Fruit fly (Drosophila melanogaster) whole organism, wandering third instar larva: ENCODE measurements around the gene CG7685.

ENCODE experiments used
- Abd-B ChIP-seq: fragments of >200 bp; optimal IDR thresholded peaks from 2 replicates; lab custom pipeline; 2017; ENCODE audit warnings: missing biosample characterization, missing genetic modification characterization
- CG32264 ChIP-seq: fragments of 200-800 bp; sonication (Bioruptor generic); optimal IDR thresholded peaks from 2 replicates; lab custom pipeline; 2016; ENCODE audit warnings: missing biosample characterization, missing genetic modification characterization
- CG9705 ChIP-seq: fragments of 200-800 bp; sonication (Bioruptor generic); optimal IDR thresholded peaks from 2 replicates; lab custom pipeline; 2018; ENCODE audit warnings: missing biosample characterization, mild to moderate bottlenecking, missing genetic modification characterization
- CrebA ChIP-seq: fragments of 200-800 bp; sonication (Bioruptor generic); optimal IDR thresholded peaks from 2 replicates; lab custom pipeline; 2016; ENCODE audit warnings: missing biosample characterization, mild to moderate bottlenecking, missing genetic modification characterization, borderline replicate concordance
- Dfd ChIP-seq: fragments of >200 bp; optimal IDR thresholded peaks from 2 replicates; lab custom pipeline; 2017; ENCODE audit warnings: missing biosample characterization, missing genetic modification characterization
- Dif ChIP-seq: fragments of 200-275, 200-300 bp; sonication (Bioruptor generic); optimal IDR thresholded peaks from 2 replicates; lab custom pipeline; 2018; ENCODE audit warnings: missing biosample characterization, missing genetic modification characterization; ENCODE audit not compliant: partially characterized antibody
- GATAd ChIP-seq: sonication (Bioruptor generic); optimal IDR thresholded peaks from 2 replicates; lab custom pipeline; 2016; ENCODE audit warnings: missing biosample characterization, missing genetic modification characterization
- HLH106 ChIP-seq: fragments of 200-800 bp; optimal IDR thresholded peaks from 3 replicates; lab custom pipeline; 2019; ENCODE audit warnings: missing biosample characterization, mild to moderate bottlenecking, missing genetic modification characterization, moderate library complexity
- Hnf4 ChIP-seq: fragments of 200-800 bp; sonication (Bioruptor generic); optimal IDR thresholded peaks from 2 replicates; lab custom pipeline; 2016; ENCODE audit warnings: missing biosample characterization, mild to moderate bottlenecking, missing genetic modification characterization
- Hr78 ChIP-seq: fragments of >200 bp; optimal IDR thresholded peaks from 2 replicates; lab custom pipeline; 2017; ENCODE audit warnings: missing biosample characterization, missing genetic modification characterization
- Hr83 ChIP-seq: fragments of 200-300 bp; sonication (Bioruptor generic); optimal IDR thresholded peaks from 2 replicates; lab custom pipeline; 2016; ENCODE audit warnings: missing biosample characterization, mild to moderate bottlenecking, missing genetic modification characterization, moderate library complexity; ENCODE audit not compliant: poor library complexity, severe bottlenecking
- Jra ChIP-seq: sonication (Bioruptor generic); optimal IDR thresholded peaks from 2 replicates; lab custom pipeline; 2016; ENCODE audit warnings: missing biosample characterization, missing genetic modification characterization
- Mio ChIP-seq: sonication (Bioruptor generic); optimal IDR thresholded peaks from 2 replicates; lab custom pipeline; 2016; ENCODE audit warnings: missing biosample characterization, missing genetic modification characterization
- Myc ChIP-seq: fragments of >200 bp; optimal IDR thresholded peaks from 2 replicates; lab custom pipeline; 2017
- N ChIP-seq: fragments of >200 bp; optimal IDR thresholded peaks from 2 replicates; lab custom pipeline; 2018; ENCODE audit warnings: missing biosample characterization, missing external identifiers, missing genetic modification characterization
- OdsH ChIP-seq: fragments of 200-800 bp; sonication (Bioruptor generic); optimal IDR thresholded peaks from 2 replicates; lab custom pipeline; 2016; ENCODE audit warnings: missing biosample characterization, mild to moderate bottlenecking, missing genetic modification characterization
- Rel ChIP-seq, 2 experiments: fragments of 200-800 bp; sonication (Bioruptor generic) in 1 of 2; optimal IDR thresholded peaks; 2 replicates in 1 of 2; 3 replicates in 1 of 2; lab custom pipeline; 2016 to 2019; ENCODE audit warnings: mild to moderate bottlenecking in 2 of 2, missing biosample characterization in 2 of 2, missing genetic modification characterization in 2 of 2, moderate library complexity in 1 of 2
- Sp1 ChIP-seq: fragments of 200-800 bp; sonication (Bioruptor generic); optimal IDR thresholded peaks from 3 replicates; lab custom pipeline; 2019; ENCODE audit warnings: missing biosample characterization, mild to moderate bottlenecking, missing genetic modification characterization, moderate library complexity
- Vsx2 ChIP-seq: fragments of 200-300, 225-300 bp; sonication (Bioruptor generic); optimal IDR thresholded peaks from 2 replicates; lab custom pipeline; 2018; ENCODE audit warnings: missing biosample characterization, missing genetic modification characterization; ENCODE audit not compliant: partially characterized antibody
- br ChIP-seq: fragments of 200-800 bp; sonication (Bioruptor generic); optimal IDR thresholded peaks from 2 replicates; lab custom pipeline; 2016; ENCODE audit warnings: missing biosample characterization, missing genetic modification characterization
- brk ChIP-seq: fragments of 200-800 bp; sonication (Bioruptor generic); optimal IDR thresholded peaks from 2 replicates; lab custom pipeline; 2016; ENCODE audit warnings: missing biosample characterization, mild to moderate bottlenecking, missing genetic modification characterization
- dl ChIP-seq, 2 experiments: fragments of 175-275, 200-275 bp in 1 of 2; fragments of 200-275 bp in 1 of 2; sonication (Bioruptor generic); optimal IDR thresholded peaks; lab custom pipeline; 2018; ENCODE audit warnings: mild to moderate bottlenecking in 2 of 2, missing biosample characterization in 2 of 2, missing genetic modification characterization in 2 of 2, moderate library complexity in 2 of 2; ENCODE audit not compliant: partially characterized antibody in 2 of 2, insufficient read depth in 1 of 2
- dmrt93B ChIP-seq: fragments of 200-800 bp; sonication (Bioruptor generic); optimal IDR thresholded peaks from 2 replicates; lab custom pipeline; 2018; ENCODE audit warnings: missing biosample characterization, mild to moderate bottlenecking, missing genetic modification characterization
- dsf ChIP-seq: sonication (Bioruptor generic); optimal IDR thresholded peaks from 2 replicates; lab custom pipeline; 2016; ENCODE audit warnings: missing biosample characterization, missing genetic modification characterization, borderline replicate concordance
- ey ChIP-seq: fragments of 200-800 bp; sonication (Bioruptor generic); optimal IDR thresholded peaks from 2 replicates; lab custom pipeline; 2016; ENCODE audit warnings: missing biosample characterization, missing genetic modification characterization
- foxo ChIP-seq, 2 experiments: fragments of 200-800 bp; sonication (Bioruptor generic); optimal IDR thresholded peaks; 2 replicates in 1 of 2; 3 replicates in 1 of 2; lab custom pipeline; 2016 to 2017; ENCODE audit warnings: missing biosample characterization in 2 of 2, missing genetic modification characterization in 2 of 2
- fru ChIP-seq: fragments of 200-800 bp; sonication (Bioruptor generic); optimal IDR thresholded peaks from 3 replicates; lab custom pipeline; 2016; ENCODE audit warnings: missing biosample characterization, mild to moderate bottlenecking, missing genetic modification characterization
- h ChIP-seq: fragments of 200-800 bp; sonication (Bioruptor generic); optimal IDR thresholded peaks from 3 replicates; lab custom pipeline; 2016; ENCODE audit warnings: missing biosample characterization, mild to moderate bottlenecking, missing genetic modification characterization
- jim ChIP-seq: fragments of 175-275, 200-325 bp; sonication (Bioruptor generic); optimal IDR thresholded peaks from 2 replicates; lab custom pipeline; 2016; ENCODE audit warnings: missing biosample characterization, mild to moderate bottlenecking, missing genetic modification characterization
- lola ChIP-seq: fragments of >200 bp; optimal IDR thresholded peaks from 2 replicates; lab custom pipeline; 2017; ENCODE audit warnings: missing biosample characterization, missing genetic modification characterization
- pan ChIP-seq: fragments of >200 bp; optimal IDR thresholded peaks from 2 replicates; lab custom pipeline; 2017
- psq ChIP-seq: fragments of 200-800 bp; sonication (Bioruptor generic); optimal IDR thresholded peaks from 3 replicates; lab custom pipeline; 2017; ENCODE audit warnings: missing biosample characterization, mild to moderate bottlenecking, missing genetic modification characterization, moderate library complexity
- rgr ChIP-seq: fragments of 200-800 bp; sonication (Bioruptor generic); optimal IDR thresholded peaks from 3 replicates; lab custom pipeline; 2016; ENCODE audit warnings: missing biosample characterization, mild to moderate bottlenecking, missing genetic modification characterization
- sage ChIP-seq: fragments of 200-800 bp; sonication (Bioruptor generic); optimal IDR thresholded peaks from 2 replicates; lab custom pipeline; 2016; ENCODE audit warnings: missing biosample characterization, mild to moderate bottlenecking, missing genetic modification characterization
- sv ChIP-seq: fragments of 200-800 bp; sonication (Bioruptor generic); optimal IDR thresholded peaks from 3 replicates; lab custom pipeline; 2016; ENCODE audit warnings: missing biosample characterization, missing genetic modification characterization
- tai ChIP-seq: sonication (Bioruptor generic); optimal IDR thresholded peaks from 2 replicates; lab custom pipeline; 2016; ENCODE audit warnings: missing biosample characterization, missing genetic modification characterization
- usp ChIP-seq: fragments of >200 bp; optimal IDR thresholded peaks from 2 replicates; lab custom pipeline; 2017; ENCODE audit warnings: missing biosample characterization, missing genetic modification characterization
- woc ChIP-seq: sonication (Bioruptor generic); optimal IDR thresholded peaks from 2 replicates; lab custom pipeline; 2016; ENCODE audit warnings: missing biosample characterization, mild to moderate bottlenecking, missing genetic modification characterization

Gene CG7685

dm6 chr3R:18397834-18398378, 6.8 kb upstream of the CG7685 start:
- TF ChIP-seq Dfd (GFP tag; lab: Kevin White, UChicago) (no peak), Vsx2 (peak; percentile 72)
- TF ChIP-seq, all 38 proteins: peak for 1

DNA sequence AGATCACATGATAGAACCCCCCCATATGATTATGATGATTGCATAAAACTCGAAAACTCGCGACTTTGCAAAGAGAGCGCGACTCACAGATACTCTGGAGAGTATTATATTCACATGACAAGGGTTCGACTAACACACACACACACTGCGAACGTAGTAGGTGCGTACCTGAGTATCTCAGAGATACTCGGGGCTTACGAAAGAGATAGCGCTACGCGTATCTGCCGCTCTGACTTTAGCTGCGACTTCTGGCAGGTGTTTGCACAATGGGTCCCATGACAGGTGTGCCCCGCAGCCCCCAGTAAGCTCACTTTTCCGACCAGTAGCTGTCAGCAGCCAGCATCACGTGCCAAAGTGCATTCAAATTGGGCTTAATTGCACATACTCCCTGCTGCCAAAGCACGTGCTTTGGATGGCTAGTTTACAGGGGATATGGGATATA, 6.3 kb upstream of the CG7685 start:
- TF ChIP-seq Dif (GFP tag; lab: Kevin White, UChicago) = peak; percentile 79
- TF ChIP-seq CG32264 (GFP tag; lab: Kevin White, UChicago) = no peak
- peak; percentile 83 for TF ChIP-seq Vsx2
- TF ChIP-seq Hr83 = peak; percentile 76
- TF ChIP-seq pan (lab: Kevin White, UChicago) = no peak
- TF ChIP-seq lola (GFP tag; lab: Kevin White, UChicago) = no peak
- TF ChIP-seq Hnf4 = peak; percentile 53
- no peak for TF ChIP-seq foxo (GFP tag; optimal IDR thresholded peaks at IDR 0.05; lab: Kevin White, UChicago)
- TF ChIP-seq N = no peak
- peak; percentile 11 to 51 for TF ChIP-seq dl (GFP tag; optimal IDR thresholded peaks at IDR 0.05; lab: Kevin White, UChicago; ENCODE audit: insufficient read depth in 1 of 2, partially characterized antibody in 2 of 2)
- peak; percentile 17 for TF ChIP-seq Myc (lab: Kevin White, UChicago)

DNA sequence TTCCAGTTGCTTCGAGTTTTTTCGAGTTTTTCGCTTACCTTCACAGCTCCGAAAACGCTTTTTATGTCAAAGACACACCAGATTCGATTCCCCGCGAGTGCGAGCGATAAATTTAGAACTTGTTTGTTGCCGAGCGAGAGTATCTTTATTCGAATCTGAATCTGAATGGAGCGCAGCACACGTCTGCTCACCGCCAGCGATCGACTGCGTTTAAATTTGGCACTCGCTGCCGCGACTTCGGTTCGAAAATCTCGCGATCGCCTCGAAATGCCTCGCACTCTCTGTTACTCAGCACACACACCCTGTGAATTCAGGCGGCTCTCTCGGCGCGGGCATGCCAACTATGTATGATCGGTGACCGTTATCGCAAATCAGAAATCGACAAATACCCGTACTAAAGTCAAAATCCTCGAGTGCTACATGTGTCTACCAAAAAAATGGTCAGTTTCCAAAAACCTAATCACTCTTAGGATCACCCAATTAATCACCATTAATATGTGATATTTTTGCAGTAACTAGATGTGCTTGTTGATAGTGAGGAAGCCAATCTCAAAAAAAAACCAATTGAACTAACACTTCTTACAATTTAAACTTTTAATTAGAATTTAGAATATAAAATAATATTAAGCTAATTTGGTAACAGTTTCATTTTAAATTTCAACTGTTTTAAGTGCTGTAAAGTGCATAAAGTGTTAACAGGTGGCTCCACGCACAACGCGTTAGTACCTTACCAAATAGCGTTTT, 5.6 kb upstream of the CG7685 start, which contains the start of gene Vha100-2:
Vha100-2 (minus strand) TSS at position 216 of the 744 bp plus-strand sequence.
- TF ChIP-seq Dfd (GFP tag; lab: Kevin White, UChicago) = no peak
- TF ChIP-seq Abd-B (GFP tag; lab: Kevin White, UChicago) = no peak
- TF ChIP-seq GATAd (GFP tag; lab: Kevin White, UChicago) = no peak
- peak; percentile 63 for TF ChIP-seq brk (GFP tag; lab: Kevin White, UChicago)
- TF ChIP-seq Rel (GFP tag; optimal IDR thresholded peaks at IDR 0.05; lab: Kevin White, UChicago) = no peak
- peak; percentile 28 for TF ChIP-seq Rel (tag; optimal IDR thresholded peaks at IDR 0.05; lab: Kevin White, UChicago)
- no peak for TF ChIP-seq Hr78 (GFP tag; lab: Kevin White, UChicago)
- TF ChIP-seq HLH106 (tag; lab: Kevin White, UChicago) = no peak
- TF ChIP-seq rgr (GFP tag; lab: Kevin White, UChicago) = no peak
- no peak for TF ChIP-seq N
- TF ChIP-seq Dif (GFP tag; lab: Kevin White, UChicago) = peak; percentile 77
- TF ChIP-seq lola (GFP tag; lab: Kevin White, UChicago) = no peak
- no peak for TF ChIP-seq usp (GFP tag; lab: Kevin White, UChicago)
- peak; percentile 84 for TF ChIP-seq Hr83
- peak; percentile 23 for TF ChIP-seq Sp1 (GFP tag; lab: Kevin White, UChicago)
- no peak for TF ChIP-seq fru (GFP tag; lab: Kevin White, UChicago)
- no peak for TF ChIP-seq br (GFP tag; lab: Kevin White, UChicago)
- no peak for TF ChIP-seq pan (lab: Kevin White, UChicago)
- no peak for TF ChIP-seq CG32264 (GFP tag; lab: Kevin White, UChicago)
- no peak for TF ChIP-seq sage
- peak in 1 of 2 experiments; percentile 27 for TF ChIP-seq foxo (GFP tag; optimal IDR thresholded peaks at IDR 0.05; lab: Kevin White, UChicago)
- TF ChIP-seq dmrt93B = no peak
- no peak for TF ChIP-seq dsf
- no peak for TF ChIP-seq OdsH (GFP tag; lab: Kevin White, UChicago)
- TF ChIP-seq dl (GFP tag; optimal IDR thresholded peaks at IDR 0.05; lab: Kevin White, UChicago; ENCODE audit: insufficient read depth in 1 of 2, partially characterized antibody in 2 of 2) = peak in 1 of 2 experiments; percentile 71
- peak; percentile 35 for TF ChIP-seq Myc (lab: Kevin White, UChicago)
- TF ChIP-seq jim (GFP tag; lab: Kevin White, UChicago) = no peak
- no peak for TF ChIP-seq tai
- TF ChIP-seq woc (GFP tag; lab: Kevin White, UChicago) = peak; percentile 55
- peak; percentile 28 for TF ChIP-seq Jra (GFP tag; lab: Kevin White, UChicago)
- peak; percentile 54 for TF ChIP-seq Hnf4
- peak; percentile 35 for TF ChIP-seq sv (GFP tag; lab: Kevin White, UChicago)
- TF ChIP-seq h (GFP tag; lab: Kevin White, UChicago) = no peak
- no peak for TF ChIP-seq Mio (GFP tag; lab: Kevin White, UChicago)
- no peak for TF ChIP-seq psq (GFP tag; lab: Kevin White, UChicago)
- no peak for TF ChIP-seq ey (GFP tag; lab: Kevin White, UChicago)
- TF ChIP-seq CG9705 (GFP tag; lab: Kevin White, UChicago) = no peak
- peak; percentile 90 for TF ChIP-seq Vsx2
- TF ChIP-seq CrebA = no peak
